Fruit fly (Drosophila melanogaster) whole organism: ENCODE measurements around the gene sowi.

ENCODE experiments used
- CG8478 ChIP-seq: fragments of >200 bp; optimal IDR thresholded peaks from 2 replicates; lab custom pipeline; 2018; ENCODE audit warnings: inconsistent platforms
- Dll ChIP-seq: fragments of >200 bp; optimal IDR thresholded peaks from 2 replicates; lab custom pipeline; 2017
- EcR ChIP-seq, 2 experiments: fragments of >200 bp; optimal IDR thresholded peaks; 2 replicates each; lab custom pipeline; 2017; ENCODE audit warnings: missing biosample characterization in 2 of 2, missing genetic modification characterization in 2 of 2, missing genetic modification reagents in 2 of 2
- pan ChIP-seq: fragments of >200 bp; optimal IDR thresholded peaks from 2 replicates; lab custom pipeline; 2017
- psq ChIP-seq: fragments of >200 bp; optimal IDR thresholded peaks from 2 replicates; lab custom pipeline; 2017
- usp ChIP-seq: fragments of >200 bp; optimal IDR thresholded peaks from 2 replicates; lab custom pipeline; 2017; ENCODE audit warnings: missing biosample characterization, missing genetic modification characterization, mixed read lengths

The sowi gene

dm6 chr3R:6657278-6658246 is 29.9 kb upstream of the sowi start, which contains the start of the genes CG1307 and twr:
Gene CG1307 (minus strand): TSS chr3R:6657442.
Gene twr (plus strand): TSS chr3R:6657882.
- TF ChIP-seq usp (GFP tag; lab: Kevin White, UChicago), result no peak
- TF ChIP-seq pan (lab: Kevin White, UChicago), result no peak
- no peak for TF ChIP-seq Dll
- TF ChIP-seq CG8478 (lab: Kevin White, UChicago), result no peak
- no peak for TF ChIP-seq psq (lab: Kevin White, UChicago)
- no peak for TF ChIP-seq EcR (GFP tag; optimal IDR thresholded peaks at IDR 0.05; lab: Kevin White, UChicago)

- no peak for TF ChIP-seq pan (lab: Kevin White, UChicago)
- no peak for TF ChIP-seq Dll
- TF ChIP-seq CG8478 (lab: Kevin White, UChicago), result no peak
- no peak for TF ChIP-seq EcR (GFP tag; optimal IDR thresholded peaks at IDR 0.05; lab: Kevin White, UChicago)
- TF ChIP-seq psq (lab: Kevin White, UChicago), result no peak
- no peak for TF ChIP-seq usp (GFP tag; lab: Kevin White, UChicago)
These were observed 19.0 kb upstream of the sowi start, which contains the start of gene Taf1 for dm6 chr3R:6646740-6647139. Gene Taf1 (plus strand): TSS chr3R:6646889.

dm6 chr3R:6644334-6644733 is 16.6 kb upstream of the sowi start, which contains the start of gene Ass:
Gene Ass (minus strand): TSS chr3R:6644434.
- TF ChIP-seq EcR (GFP tag; optimal IDR thresholded peaks at IDR 0.05; lab: Kevin White, UChicago), result no peak
- TF ChIP-seq CG8478 (lab: Kevin White, UChicago), result no peak
- no peak for TF ChIP-seq usp (GFP tag; lab: Kevin White, UChicago)
- TF ChIP-seq psq (lab: Kevin White, UChicago), result no peak
- TF ChIP-seq Dll, result no peak
- TF ChIP-seq pan (lab: Kevin White, UChicago), result no peak

dm6 chr3R:6640932-6641331 is 13.2 kb upstream of the sowi start, which contains the start of gene CG31286:
Gene CG31286 (plus strand): TSS chr3R:6641232.
- TF ChIP-seq EcR (GFP tag; optimal IDR thresholded peaks at IDR 0.05; lab: Kevin White, UChicago) (no peak), usp (GFP tag; lab: Kevin White, UChicago) (no peak), Dll (no peak), psq (lab: Kevin White, UChicago) (no peak), pan (lab: Kevin White, UChicago) (no peak), CG8478 (lab: Kevin White, UChicago) (no peak)

- no peak for TF ChIP-seq usp (GFP tag; lab: Kevin White, UChicago)
- no peak for TF ChIP-seq EcR (GFP tag; optimal IDR thresholded peaks at IDR 0.05; lab: Kevin White, UChicago)
- no peak for TF ChIP-seq Dll
- no peak for TF ChIP-seq pan (lab: Kevin White, UChicago)
- TF ChIP-seq psq (lab: Kevin White, UChicago), result no peak
- TF ChIP-seq CG8478 (lab: Kevin White, UChicago), result no peak
These were observed 2.2 kb upstream of the sowi start, which contains the start of gene sunz for dm6 chr3R:6629851-6630250. Gene sunz (plus strand): TSS chr3R:6630151.

- no peak for TF ChIP-seq psq (lab: Kevin White, UChicago)
- no peak for TF ChIP-seq usp (GFP tag; lab: Kevin White, UChicago)
- no peak for TF ChIP-seq CG8478 (lab: Kevin White, UChicago)
- TF ChIP-seq pan (lab: Kevin White, UChicago), result no peak
- TF ChIP-seq EcR (GFP tag; optimal IDR thresholded peaks at IDR 0.05; lab: Kevin White, UChicago), result no peak
- no peak for TF ChIP-seq Dll
These were observed 1.5 kb upstream of the sowi start, which contains the start of gene CG15177 for dm6 chr3R:6629221-6629620. Gene CG15177 (minus strand): TSS chr3R:6629321.

dm6 chr3R:6608814-6609213 is 18.9 kb downstream of the sowi start, which contains the start of gene glob2:
Gene glob2 (minus strand): TSS chr3R:6608914.
- no peak for TF ChIP-seq pan (lab: Kevin White, UChicago)

- TF ChIP-seq EcR (GFP tag; optimal IDR thresholded peaks at IDR 0.05; lab: Kevin White, UChicago), result no peak
- TF ChIP-seq usp (GFP tag; lab: Kevin White, UChicago), result no peak
- TF ChIP-seq CG8478 (lab: Kevin White, UChicago), result no peak
- TF ChIP-seq psq (lab: Kevin White, UChicago), result no peak
- TF ChIP-seq Dll, result no peak
- no peak for TF ChIP-seq pan (lab: Kevin White, UChicago)
These were observed 22.6 kb downstream of the sowi start for dm6 chr3R:6605142-6605541.

dm6 chr3R:6600942-6601341 is 26.8 kb downstream of the sowi start, which contains the start of gene CG31482:
Gene CG31482 (plus strand): TSS chr3R:6601242.
- TF ChIP-seq CG8478 (lab: Kevin White, UChicago) (no peak), psq (lab: Kevin White, UChicago) (no peak), usp (GFP tag; lab: Kevin White, UChicago) (no peak), pan (lab: Kevin White, UChicago) (no peak), EcR (GFP tag; optimal IDR thresholded peaks at IDR 0.05; lab: Kevin White, UChicago) (no peak), Dll (no peak)

- no peak for TF ChIP-seq pan (lab: Kevin White, UChicago)
- no peak for TF ChIP-seq Dll
- no peak for TF ChIP-seq EcR (GFP tag; optimal IDR thresholded peaks at IDR 0.05; lab: Kevin White, UChicago)
- TF ChIP-seq psq (lab: Kevin White, UChicago), result no peak
- no peak for TF ChIP-seq usp (GFP tag; lab: Kevin White, UChicago)
- no peak for TF ChIP-seq CG8478 (lab: Kevin White, UChicago)
These were observed 29.8 kb downstream of the sowi start, which contains the start of gene CG1138 for dm6 chr3R:6597922-6598321. Gene CG1138 (minus strand): TSS chr3R:6598022.

- TF ChIP-seq psq (lab: Kevin White, UChicago) (no peak), usp (GFP tag; lab: Kevin White, UChicago) (no peak), CG8478 (lab: Kevin White, UChicago) (no peak), EcR (GFP tag; optimal IDR thresholded peaks at IDR 0.05; lab: Kevin White, UChicago) (no peak), pan (lab: Kevin White, UChicago) (no peak), Dll (no peak)
These were observed 34.6 kb downstream of the sowi start, which contains the start of gene dpr11 for dm6 chr3R:6593068-6593567. Gene dpr11 (minus strand): TSS chr3R:6593330.
